Fruit fly (Drosophila melanogaster) whole organism, embryonic: ENCODE results near the gene CG9582.

Source experiments
- Antp ChIP-seq: fragments of 200-800 bp; sonication (Bioruptor generic); optimal IDR thresholded peaks from 3 replicates; lab custom pipeline; 2016; ENCODE audit warnings: missing biosample characterization, missing genetic modification characterization
- B-H2 ChIP-seq: fragments of 200-800 bp; sonication (Bioruptor generic); optimal IDR thresholded peaks from 2 replicates; lab custom pipeline; 2018; ENCODE audit warnings: missing biosample characterization, mild to moderate bottlenecking, missing genetic modification characterization
- C15 ChIP-seq: fragments of 200-800 bp; sonication (Bioruptor generic); IDR thresholded peaks from 3 replicates; pipeline ENCODE4 v1.3.6; 2022; ENCODE audit warnings: missing biosample characterization, missing genetic modification characterization
- CG10209 ChIP-seq: fragments of 200-800 bp; sonication (Bioruptor generic); optimal IDR thresholded peaks from 3 replicates; lab custom pipeline; 2017; ENCODE audit warnings: missing biosample characterization, mild to moderate bottlenecking, missing genetic modification characterization, missing genetic modification reagents
- CG10431 ChIP-seq: fragments of 200-800 bp; sonication (Bioruptor generic); optimal IDR thresholded peaks from 3 replicates; lab custom pipeline; 2018; ENCODE audit warnings: missing biosample characterization, mild to moderate bottlenecking, missing genetic modification characterization
- CG10565 ChIP-seq: fragments of 200-800 bp; sonication (Bioruptor generic); optimal IDR thresholded peaks from 3 replicates; lab custom pipeline; 2016; ENCODE audit warnings: missing biosample characterization, mild to moderate bottlenecking, missing genetic modification characterization
- CG10979 ChIP-seq: fragments of 200-800 bp; sonication (Bioruptor generic); optimal IDR thresholded peaks from 2 replicates; lab custom pipeline; 2018; ENCODE audit warnings: missing biosample characterization, mild to moderate bottlenecking, missing genetic modification characterization, moderate library complexity
- CG12744 ChIP-seq: fragments of 200-800 bp; sonication (Bioruptor generic); optimal IDR thresholded peaks from 2 replicates; lab custom pipeline; 2016; ENCODE audit warnings: missing biosample characterization, missing genetic modification characterization
- CG12942 ChIP-seq: fragments of 200-800 bp; sonication (Bioruptor generic); optimal IDR thresholded peaks from 3 replicates; lab custom pipeline; 2016; ENCODE audit warnings: missing biosample characterization, missing genetic modification characterization
- CG13424 ChIP-seq: fragments of 200-800 bp; sonication (Bioruptor generic); optimal IDR thresholded peaks from 2 replicates; lab custom pipeline; 2019; ENCODE audit warnings: missing biosample characterization, mild to moderate bottlenecking, missing genetic modification characterization, moderate library complexity
- CG1603 ChIP-seq: fragments of 200-800 bp; sonication (Bioruptor generic); optimal IDR thresholded peaks from 2 replicates; lab custom pipeline; 2019; ENCODE audit warnings: missing biosample characterization, mild to moderate bottlenecking, missing genetic modification characterization, moderate library complexity
- CG16863 ChIP-seq: fragments of 200-800 bp; sonication (Bioruptor generic); optimal IDR thresholded peaks from 3 replicates; lab custom pipeline; 2016; ENCODE audit warnings: missing biosample characterization, missing genetic modification characterization
- CG17361 ChIP-seq: fragments of 200-800 bp; sonication (Bioruptor generic); IDR thresholded peaks from 3 replicates; pipeline ENCODE4 v1.3.6; 2022; ENCODE audit warnings: missing biosample characterization, missing genetic modification characterization
- CG17802 ChIP-seq: fragments of 200-800 bp; sonication (Bioruptor generic); optimal IDR thresholded peaks from 2 replicates; lab custom pipeline; 2018; ENCODE audit warnings: missing biosample characterization, mild to moderate bottlenecking, missing genetic modification characterization, moderate library complexity
- CG2202 ChIP-seq: fragments of 200-800 bp; sonication (Bioruptor generic); optimal IDR thresholded peaks from 2 replicates; lab custom pipeline; 2018; ENCODE audit warnings: missing biosample characterization, mild to moderate bottlenecking, missing genetic modification characterization
- CG2889 ChIP-seq: fragments of 200-800 bp; sonication (Bioruptor generic); IDR thresholded peaks from 3 replicates; pipeline ENCODE4 v1.3.6; 2022; ENCODE audit warnings: missing biosample characterization, missing genetic modification characterization
- CG30431 ChIP-seq: fragments of 200-800 bp; sonication (Bioruptor generic); optimal IDR thresholded peaks from 2 replicates; lab custom pipeline; 2017; ENCODE audit warnings: missing biosample characterization, missing genetic modification characterization
- CG3065 ChIP-seq: fragments of 200-800 bp; sonication (Bioruptor generic); optimal IDR thresholded peaks from 2 replicates; lab custom pipeline; 2016; ENCODE audit warnings: missing biosample characterization, missing genetic modification characterization
- CG33213 ChIP-seq: fragments of 200-800 bp; sonication (Bioruptor generic); optimal IDR thresholded peaks from 3 replicates; lab custom pipeline; 2016; ENCODE audit warnings: missing biosample characterization, missing genetic modification characterization
- CG7372 ChIP-seq: fragments of 200-800 bp; sonication (Bioruptor generic); IDR thresholded peaks from 2 replicates; pipeline ENCODE4 v1.3.6; 2022; ENCODE audit warnings: missing biosample characterization, missing genetic modification characterization
- CG8359 ChIP-seq: fragments of 200-800 bp; sonication (Bioruptor generic); optimal IDR thresholded peaks from 2 replicates; lab custom pipeline; 2017; ENCODE audit warnings: missing biosample characterization, mild to moderate bottlenecking, missing genetic modification characterization, borderline replicate concordance
- CG8924 ChIP-seq: fragments of 200-800 bp; optimal IDR thresholded peaks from 3 replicates; lab custom pipeline; 2019; ENCODE audit warnings: missing biosample characterization, mild to moderate bottlenecking, missing genetic modification characterization, moderate library complexity
- CG8944 ChIP-seq: fragments of 200-800 bp; sonication (Bioruptor generic); optimal IDR thresholded peaks from 3 replicates; lab custom pipeline; 2016; ENCODE audit warnings: missing biosample characterization, missing genetic modification characterization
- CG9727 ChIP-seq: fragments of 200-800 bp; sonication (Bioruptor generic); optimal IDR thresholded peaks from 3 replicates; lab custom pipeline; 2017; ENCODE audit warnings: missing biosample characterization, mild to moderate bottlenecking, missing genetic modification characterization
- CHES-1-like ChIP-seq: fragments of 200-800 bp; sonication (Bioruptor generic); optimal IDR thresholded peaks from 2 replicates; lab custom pipeline; 2016; ENCODE audit warnings: missing biosample characterization, missing genetic modification characterization
- Dek ChIP-seq: fragments of 200-800 bp; sonication (Bioruptor generic); optimal IDR thresholded peaks from 3 replicates; lab custom pipeline; 2019; ENCODE audit warnings: missing biosample characterization, mild to moderate bottlenecking, missing genetic modification characterization, moderate library complexity
- Drgx ChIP-seq: fragments of 200-800 bp; sonication (Bioruptor generic); IDR thresholded peaks from 2 replicates; pipeline ENCODE4 v1.3.6; 2022; ENCODE audit warnings: missing biosample characterization, missing genetic modification characterization
- H2.0 ChIP-seq: fragments of 200-800 bp; sonication (Bioruptor generic); IDR thresholded peaks from 2 replicates; pipeline ENCODE4 v1.3.6; 2022; ENCODE audit warnings: missing biosample characterization, missing genetic modification characterization
- Hr3 ChIP-seq: fragments of 200-800 bp; sonication (Bioruptor generic); optimal IDR thresholded peaks from 3 replicates; lab custom pipeline; 2016; ENCODE audit warnings: missing biosample characterization, missing genetic modification characterization
- PHDP ChIP-seq: fragments of 200-800 bp; sonication (Bioruptor generic); optimal IDR thresholded peaks from 3 replicates; lab custom pipeline; 2018; ENCODE audit warnings: missing biosample characterization, mild to moderate bottlenecking, missing genetic modification characterization, moderate library complexity
- Rfx ChIP-seq: fragments of 200-800 bp; sonication (Bioruptor generic); IDR thresholded peaks from 2 replicates; pipeline ENCODE4 v1.3.6; 2022; ENCODE audit warnings: missing biosample characterization, missing genetic modification characterization
- Sin3A ChIP-seq: fragments of >200 bp; optimal IDR thresholded peaks from 2 replicates; lab custom pipeline; 2018
- Trl ChIP-seq, 3 experiments: fragments of >200 bp in 2 of 3; fragments of 200-800 bp in 1 of 3; sonication (Bioruptor generic) in 1 of 3; optimal IDR thresholded peaks; 2 replicates in 1 of 3; 3 replicates in 2 of 3; lab custom pipeline; 2016 to 2017; ENCODE audit warnings: missing biosample characterization in 1 of 3, missing genetic modification characterization in 1 of 3
- Xbp1 ChIP-seq: fragments of 200-800 bp; sonication (Bioruptor generic); optimal IDR thresholded peaks from 3 replicates; lab custom pipeline; 2016; ENCODE audit warnings: missing biosample characterization, mild to moderate bottlenecking, missing genetic modification characterization
- caup ChIP-seq: fragments of 200-800 bp; sonication (Bioruptor generic); optimal IDR thresholded peaks from 3 replicates; lab custom pipeline; 2017; ENCODE audit warnings: missing biosample characterization, mild to moderate bottlenecking, missing genetic modification characterization, moderate library complexity; ENCODE audit not compliant: severe bottlenecking
- cwo ChIP-seq: fragments of 200-800 bp; sonication (Bioruptor generic); optimal IDR thresholded peaks from 3 replicates; lab custom pipeline; 2017; ENCODE audit warnings: missing biosample characterization, missing genetic modification characterization, mild to moderate bottlenecking, moderate library complexity, missing genetic modification reagents
- danr ChIP-seq: fragments of 200-800 bp; sonication (Bioruptor generic); IDR thresholded peaks from 2 replicates; pipeline ENCODE4 v1.3.6; 2022; ENCODE audit warnings: missing biosample characterization, missing genetic modification characterization
- gce ChIP-seq: fragments of 200-800 bp; sonication (Bioruptor generic); IDR thresholded peaks from 3 replicates; pipeline ENCODE4 v1.3.6; 2022; ENCODE audit warnings: missing biosample characterization, missing genetic modification characterization
- grn ChIP-seq: fragments of 200-800 bp; sonication (Bioruptor generic); optimal IDR thresholded peaks from 3 replicates; lab custom pipeline; 2017; ENCODE audit warnings: missing biosample characterization, missing genetic modification characterization
- gsb ChIP-seq: fragments of 200-800 bp; sonication (Bioruptor generic); IDR thresholded peaks from 2 replicates; pipeline ENCODE4 v1.3.6; 2022; ENCODE audit warnings: missing biosample characterization, missing genetic modification characterization
- h ChIP-seq: fragments of >200 bp; optimal IDR thresholded peaks from 2 replicates; lab custom pipeline; 2017
- org-1 ChIP-seq: fragments of 200-800 bp; sonication (Bioruptor generic); optimal IDR thresholded peaks from 2 replicates; lab custom pipeline; 2017; ENCODE audit warnings: missing biosample characterization, missing genetic modification characterization
- pros ChIP-seq: fragments of 200-800 bp; sonication (Bioruptor generic); optimal IDR thresholded peaks from 3 replicates; lab custom pipeline; 2019; ENCODE audit warnings: missing biosample characterization, mild to moderate bottlenecking, missing genetic modification characterization, moderate library complexity
- row ChIP-seq: fragments of 200-800 bp; sonication (Bioruptor generic); IDR thresholded peaks from 3 replicates; pipeline ENCODE4 v1.3.6; 2022; ENCODE audit warnings: missing biosample characterization, missing genetic modification characterization
- stwl ChIP-seq: fragments of 200-800 bp; sonication (Bioruptor generic); optimal IDR thresholded peaks from 3 replicates; lab custom pipeline; 2018; ENCODE audit warnings: missing biosample characterization, mild to moderate bottlenecking, missing genetic modification characterization, moderate library complexity
- tll ChIP-seq, 2 experiments: fragments of 200-800 bp in 1 of 2; fragments of >200 bp in 1 of 2; sonication (Bioruptor generic) in 1 of 2; optimal IDR thresholded peaks; 2 replicates each; lab custom pipeline; 2017 to 2019; ENCODE audit warnings: missing biosample characterization in 2 of 2, missing genetic modification characterization in 2 of 2, mild to moderate bottlenecking in 1 of 2, moderate library complexity in 1 of 2
- trem ChIP-seq: fragments of 200-800 bp; optimal IDR thresholded peaks from 3 replicates; lab custom pipeline; 2019; ENCODE audit warnings: missing biosample characterization, mild to moderate bottlenecking, missing genetic modification characterization, moderate library complexity
- vnd ChIP-seq: fragments of 200-800 bp; sonication (Bioruptor generic); IDR thresholded peaks from 3 replicates; pipeline ENCODE4 v1.3.6; 2022; ENCODE audit warnings: missing biosample characterization, missing genetic modification characterization; ENCODE audit not compliant: partially characterized antibody
- wor ChIP-seq: fragments of 200-800 bp; sonication (Bioruptor generic); IDR thresholded peaks from 2 replicates; pipeline ENCODE4 v1.3.6; 2022; ENCODE audit warnings: missing biosample characterization, missing genetic modification characterization

CG9582 gene

dm6 chr2L:8984614-8985318 lies 46.9 kb downstream of the CG9582 start, which contains the start of gene CG13101 (continued):
- TF ChIP-seq CG12744 (peak; percentile 79), Trl (optimal IDR thresholded peaks at IDR 0.05; lab: Kevin White, UChicago) (peak; percentile 56 to 62), Trl (GFP tag; optimal IDR thresholded peaks at IDR 0.05; lab: Kevin White, UChicago) (peak; percentile 88), CG10431 (GFP tag; lab: Kevin White, UChicago) (peak; percentile 55), Xbp1 (GFP tag; lab: Kevin White, UChicago) (peak; percentile 91), h (lab: Kevin White, UChicago) (no peak), Hr3 (peak; percentile 90), row (GFP tag; lab: Robert Waterston, UW) (peak; percentile 96), CG33213 (GFP tag; lab: Kevin White, UChicago) (peak; percentile 56), org-1 (GFP tag; lab: Kevin White, UChicago) (peak; percentile 89), CG3065 (GFP tag; lab: Kevin White, UChicago) (peak; percentile 72), caup (peak; percentile 89), CG16863 (GFP tag; lab: Kevin White, UChicago) (peak; percentile 85), CG17802 (tag; lab: Kevin White, UChicago) (peak; percentile 57), Rfx (peak; percentile 96), CG10979 (tag; lab: Kevin White, UChicago) (peak; percentile 94), CG7372 (peak; percentile 90), pros (GFP tag; lab: Kevin White, UChicago) (peak; percentile 21), CG9727 (GFP tag; lab: Kevin White, UChicago) (peak; percentile 95), CG8359 (GFP tag; lab: Kevin White, UChicago) (peak; percentile 79), Dek (peak; percentile 91), tll (GFP tag; optimal IDR thresholded peaks at IDR 0.05; lab: Kevin White, UChicago) (no peak), CG30431 (GFP tag; lab: Kevin White, UChicago) (peak; percentile 70), Drgx (GFP tag; lab: Robert Waterston, UW) (peak; percentile 97), Sin3A (lab: Kevin White, UChicago) (no peak), CG1603 (tag; lab: Kevin White, UChicago) (peak; percentile 81), CG13424 (tag; lab: Kevin White, UChicago) (peak; percentile 94), CG2202 (tag; lab: Kevin White, UChicago) (peak; percentile 89), CG8944 (GFP tag; lab: Kevin White, UChicago) (peak; percentile 66), CG17361 (GFP tag; lab: Robert Waterston, UW) (peak; percentile 91), cwo (peak; percentile 89), CG8924 (tag; lab: Kevin White, UChicago) (peak; percentile 95), H2.0 (GFP tag; lab: Robert Waterston, UW) (peak; percentile 93), gce (GFP tag; lab: Robert Waterston, UW) (peak; percentile 93), gsb (GFP tag; lab: Robert Waterston, UW) (peak; percentile 89), grn (peak; percentile 54), trem (tag; lab: Kevin White, UChicago) (peak; percentile 88), C15 (GFP tag; lab: Robert Waterston, UW) (peak; percentile 84), PHDP (tag; lab: Kevin White, UChicago) (peak; percentile 96), wor (GFP tag; lab: Robert Waterston, UW) (peak; percentile 85), CG10565 (GFP tag; lab: Kevin White, UChicago) (peak; percentile 61), Antp (peak; percentile 14), CG10209 (GFP tag; lab: Kevin White, UChicago) (peak; percentile 89), CHES-1-like (GFP tag; lab: Kevin White, UChicago) (peak; percentile 42), CG2889 (GFP tag; lab: Robert Waterston, UW) (peak; percentile 88), danr (GFP tag; lab: Robert Waterston, UW) (peak; percentile 85), vnd (GFP tag; lab: Robert Waterston, UW) (no peak), CG12942 (GFP tag; lab: Kevin White, UChicago) (peak; percentile 89), stwl (tag; lab: Kevin White, UChicago) (peak; percentile 24), B-H2 (no peak)
